Worm (Caenorhabditis elegans): ENCODE measurements around the gene fbxa-61.

Gene fbxa-61

DNA sequence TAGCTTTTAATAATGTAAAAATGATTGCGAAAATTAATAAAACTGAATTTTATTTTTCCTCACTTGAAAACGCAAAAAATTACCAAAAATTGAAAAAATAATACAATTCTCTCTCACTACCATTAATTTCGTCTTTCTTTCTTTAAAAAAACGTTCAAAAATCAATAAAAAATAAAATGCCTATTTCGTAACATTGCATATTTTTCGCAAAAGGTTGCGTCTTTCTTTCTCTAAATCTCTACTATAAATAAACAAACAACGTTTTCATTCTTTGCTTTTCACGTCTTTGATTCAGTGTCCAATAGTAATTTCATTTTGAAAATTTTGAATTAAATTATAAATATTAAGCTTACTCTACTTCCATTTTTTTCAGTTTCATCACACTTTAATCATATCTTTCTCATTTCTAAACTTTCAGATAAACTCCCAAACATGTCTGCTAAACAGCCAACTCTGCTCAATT, 45.8 kb downstream of the fbxa-61 start, which contains the start of gene fbxa-37:
Gene fbxa-37 (plus strand): TSS at position 413 of the 463 bp plus-strand sequence.
- no peak for TF ChIP-seq zag-1 (tag; optimal IDR thresholded peaks at IDR 0.05)
- no peak for TF ChIP-seq lsy-2 (tag; optimal IDR thresholded peaks at IDR 0.05)
- no peak for TF ChIP-seq ZK546.5 (tag; optimal IDR thresholded peaks at IDR 0.05)
- TF ChIP-seq ztf-1 (GFP tag; conservative IDR thresholded peaks at IDR 0.05), result no peak
- no peak for TF ChIP-seq unc-62 (GFP tag; optimal IDR thresholded peaks at IDR 0.05)
- no peak for TF ChIP-seq ztf-11 (tag; optimal IDR thresholded peaks at IDR 0.05)
- peak; percentile 67 for TF ChIP-seq C34F6.9 (tag; optimal IDR thresholded peaks at IDR 0.05)
- peak; percentile 20 for TF ChIP-seq fos-1 (tag; optimal IDR thresholded peaks at IDR 0.05)
- TF ChIP-seq ceh-16 (tag; optimal IDR thresholded peaks at IDR 0.05), result no peak
- TF ChIP-seq nhr-129 (tag; optimal IDR thresholded peaks at IDR 0.05), result peak; percentile 98
- no peak for TF ChIP-seq sma-9 (GFP tag; optimal IDR thresholded peaks at IDR 0.05)
- no peak for TF ChIP-seq sma-9 (tag; optimal IDR thresholded peaks at IDR 0.05)
- TF ChIP-seq nhr-237 (tag; optimal IDR thresholded peaks at IDR 0.05), result no peak
- no peak for TF ChIP-seq snpc-4 (tag; optimal IDR thresholded peaks at IDR 0.05)
- TF ChIP-seq nhr-11 (tag; optimal IDR thresholded peaks at IDR 0.05), result no peak
- TF ChIP-seq dmd-4 (tag; optimal IDR thresholded peaks at IDR 0.05), result no peak
- TF ChIP-seq elt-3 (tag; optimal IDR thresholded peaks at IDR 0.05), result no peak
- TF ChIP-seq crh-2 (tag; optimal IDR thresholded peaks at IDR 0.05), result peak; percentile 26
- TF ChIP-seq unc-55 (GFP tag; optimal IDR thresholded peaks at IDR 0.05), result peak; percentile 82
- no peak for TF ChIP-seq lin-39 (tag; optimal IDR thresholded peaks at IDR 0.05)
- no peak for TF ChIP-seq aly-2 (tag; optimal IDR thresholded peaks at IDR 0.05)
- no peak for TF ChIP-seq sem-4 (tag; optimal IDR thresholded peaks at IDR 0.05)
- no peak for TF ChIP-seq lin-11 (tag; optimal IDR thresholded peaks at IDR 0.05)
- no peak for TF ChIP-seq gmeb-1 (tag; optimal IDR thresholded peaks at IDR 0.05)
- TF ChIP-seq nhr-6 (tag; optimal IDR thresholded peaks at IDR 0.05), result no peak
- TF ChIP-seq nhr-12 (tag; optimal IDR thresholded peaks at IDR 0.05), result no peak
- no peak for TF ChIP-seq nhr-25 (tag; optimal IDR thresholded peaks at IDR 0.05)
- TF ChIP-seq ama-1 (optimal IDR thresholded peaks at IDR 0.05), result no peak
- no peak for TF ChIP-seq elt-1 (tag; optimal IDR thresholded peaks at IDR 0.05)
- no peak for TF ChIP-seq alr-1 (tag; optimal IDR thresholded peaks at IDR 0.05)

ce11 chrIII:1288473-1289056, 49.7 kb downstream of the fbxa-61 start, which contains the start of gene fbxa-50:
Gene fbxa-50, minus strand, starts transcription at chrIII:1288523.
- TF ChIP-seq elt-1 (tag; optimal IDR thresholded peaks at IDR 0.05) (no peak), nhr-129 (tag; optimal IDR thresholded peaks at IDR 0.05) (peak; percentile 64)

DNA sequence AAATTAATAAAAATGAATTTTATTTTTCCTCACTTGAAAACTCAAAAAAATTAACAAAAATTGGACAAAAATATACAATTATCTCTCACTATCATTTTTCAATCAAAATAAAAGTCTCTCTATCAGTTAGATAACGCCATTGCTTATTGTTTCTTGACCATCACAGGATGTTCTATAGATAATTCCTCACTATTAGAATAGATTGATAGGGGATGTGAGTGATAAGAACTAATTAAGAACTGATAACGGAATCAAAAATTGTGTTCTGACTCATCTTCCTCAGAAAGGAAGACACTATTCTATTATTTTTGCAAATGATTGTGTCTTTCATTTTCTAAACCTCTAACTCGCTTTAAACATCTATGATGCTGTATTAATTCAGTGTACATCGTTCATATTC, 50.3 kb downstream of the fbxa-61 start:
- TF ChIP-seq fos-1 (tag; optimal IDR thresholded peaks at IDR 0.05), result peak; percentile 70
- no peak for TF ChIP-seq nhr-23 (tag; optimal IDR thresholded peaks at IDR 0.05)
- no peak for TF ChIP-seq nhr-77 (tag; optimal IDR thresholded peaks at IDR 0.05)
- no peak for TF ChIP-seq unc-62 (GFP tag; optimal IDR thresholded peaks at IDR 0.05)
- TF ChIP-seq lin-11 (tag; optimal IDR thresholded peaks at IDR 0.05), result no peak
- TF ChIP-seq nhr-25 (tag; optimal IDR thresholded peaks at IDR 0.05), result no peak
- no peak for TF ChIP-seq nhr-237 (tag; optimal IDR thresholded peaks at IDR 0.05)
